Worm (Caenorhabditis elegans) whole organism, midembryonic: ENCODE measurements around the gene col-149.

ENCODE experiments used
- flt-1 ChIP-seq: fragments of 200-800 bp; sonication (Bioruptor generic); IDR thresholded peaks from 2 replicates; pipeline ENCODE4 v1.3.6; 2022; ENCODE audit warnings: missing genetic modification characterization, missing compliant biosample characterization
- ref-1 ChIP-seq: fragments of 200-800 bp; sonication (Bioruptor generic); conservative IDR thresholded peaks from 2 replicates; pipeline ENCODE4 v1.3.6; 2022; ENCODE audit warnings: missing genetic modification reagents, missing genetic modification characterization, missing compliant biosample characterization
- ztf-23 ChIP-seq: fragments of 200-800 bp; sonication (Bioruptor generic); IDR thresholded peaks from 2 replicates; pipeline ENCODE4 v1.3.6; 2022; ENCODE audit warnings: missing genetic modification reagents, missing genetic modification characterization, missing compliant biosample characterization

DNA sequence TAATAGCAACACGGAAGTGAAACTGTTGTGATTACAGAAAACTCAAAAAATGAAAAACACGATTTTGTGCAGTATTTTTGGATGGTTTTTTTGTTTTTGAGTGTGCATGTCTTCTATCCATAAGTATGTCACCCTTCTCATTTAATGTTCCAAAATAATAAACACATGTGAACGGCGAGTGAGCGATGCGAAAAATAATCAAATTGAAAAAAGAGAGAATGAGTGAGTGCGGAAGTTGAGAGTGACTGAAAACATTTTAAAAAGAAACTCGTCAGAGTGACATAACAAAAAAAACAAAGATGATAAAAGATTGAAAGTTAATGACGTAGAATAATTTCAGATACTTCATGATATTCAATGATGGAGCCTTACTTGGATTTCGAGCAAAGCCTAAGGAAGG lies 43.2 kb downstream of the col-149 start:
- TF ChIP-seq ztf-23 (no peak), ref-1 (GFP tag; lab: Robert Waterston, UW) (no peak), flt-1 (GFP tag; lab: Robert Waterston, UW) (no peak)
